Worm (Caenorhabditis elegans): ENCODE measurements around the gene vha-6.

Gene vha-6

ce11 chrII:11473525-11474181 is 35.4 kb upstream of the vha-6 start, which contains the start of the genes metl-1 and W02B12.11:
Gene metl-1 (minus strand): TSS chrII:11473575.
Gene W02B12.11 (plus strand): TSS chrII:11473861.
- no peak for TF ChIP-seq mdt-29 (GFP tag; IDR thresholded peaks at IDR 0.05)
- peak; percentile 88 for TF ChIP-seq nhr-102 (tag; optimal IDR thresholded peaks at IDR 0.05)
- no peak for TF ChIP-seq Y75B8A.6 (GFP tag; IDR thresholded peaks at IDR 0.05)
- TF ChIP-seq nhr-48 (tag; optimal IDR thresholded peaks at IDR 0.05), result peak; percentile 68
- TF ChIP-seq daf-16 (GFP tag; optimal IDR thresholded peaks at IDR 0.05), result peak in 1 of 2 experiments; percentile 35
- TF ChIP-seq daf-16 (tag; optimal IDR thresholded peaks at IDR 0.05), result peak; percentile 79
- TF ChIP-seq madf-9 (GFP tag; conservative IDR thresholded peaks at IDR 0.05), result peak; percentile 62
- TF ChIP-seq hif-1 (tag; optimal IDR thresholded peaks at IDR 0.05), result peak in 1 of 2 experiments; percentile 68
- no peak for TF ChIP-seq D1046.2 (GFP tag; IDR thresholded peaks at IDR 0.05)
- peak; percentile 84 for TF ChIP-seq pha-4 (GFP tag; IDR thresholded peaks at IDR 0.05)
- TF ChIP-seq pha-4 (tag; optimal IDR thresholded peaks at IDR 0.05), result peak; percentile 14
- peak; percentile 52 to 90 for TF ChIP-seq lsy-2 (tag; optimal IDR thresholded peaks at IDR 0.05)
- TF ChIP-seq tra-1 (GFP tag; IDR thresholded peaks at IDR 0.05), result 0 out of 2 replicates have a peak, but pooled peaks have one; percentile 45
- peak; percentile 87 for TF ChIP-seq hmg-1.1 (GFP tag; IDR thresholded peaks at IDR 0.05)
- 0 out of 2 replicates have a peak, but pooled peaks have one; percentile 44 for TF ChIP-seq zfp-3 (GFP tag; conservative IDR thresholded peaks at IDR 0.05)
- TF ChIP-seq nhr-11 (tag; optimal IDR thresholded peaks at IDR 0.05), result peak; percentile 7
- TF ChIP-seq spr-3 (GFP tag; optimal IDR thresholded peaks at IDR 0.05), result peak; percentile 71
- peak; percentile 88 for TF ChIP-seq duxl-1 (tag; optimal IDR thresholded peaks at IDR 0.05; ENCODE audit: poor library complexity)
- no peak for TF ChIP-seq ceh-44 (GFP tag; IDR thresholded peaks at IDR 0.05)
- TF ChIP-seq mep-1 (tag; optimal IDR thresholded peaks at IDR 0.05), result peak; percentile 89
- no peak for TF ChIP-seq sdz-12 (GFP tag; optimal IDR thresholded peaks at IDR 0.05)
- TF ChIP-seq nhr-6 (tag; optimal IDR thresholded peaks at IDR 0.05), result peak; percentile 68
- peak; percentile 32; the same call in 1 of the 2 replicates for TF ChIP-seq set-16 (GFP tag; IDR thresholded peaks at IDR 0.05)
- peak in 1 of 2 experiments; percentile 43 for TF ChIP-seq mdl-1 (tag; optimal IDR thresholded peaks at IDR 0.05)
- TF ChIP-seq nhr-76 (tag; optimal IDR thresholded peaks at IDR 0.05), result no peak
- TF ChIP-seq unc-62 (GFP tag; optimal IDR thresholded peaks at IDR 0.05 in 1 of 2), result peak in 1 of 2 experiments; percentile 88
- no peak for TF ChIP-seq unc-62 (tag; optimal IDR thresholded peaks at IDR 0.05)
- peak; percentile 68 for TF ChIP-seq egl-43 (GFP tag; IDR thresholded peaks at IDR 0.05)
- no peak for TF ChIP-seq Y5F2A.4 (GFP tag; optimal IDR thresholded peaks at IDR 0.05)
- TF ChIP-seq saeg-2 (GFP tag; IDR thresholded peaks at IDR 0.05), result 0 out of 2 replicates have a peak, but pooled peaks have one; percentile 66
- TF ChIP-seq pqm-1 (tag; optimal IDR thresholded peaks at IDR 0.05), result no peak
- TF ChIP-seq lim-7 (GFP tag; IDR thresholded peaks at IDR 0.05), result peak; percentile 60; the same call in 1 of the 2 replicates
- TF ChIP-seq ctbp-1 (GFP tag; IDR thresholded peaks at IDR 0.05), result peak; percentile 73
- TF ChIP-seq ama-1 (optimal IDR thresholded peaks at IDR 0.05), result peak; percentile 25
- TF ChIP-seq unc-130 (GFP tag; optimal IDR thresholded peaks at IDR 0.05), result peak; percentile 53
- no peak for TF ChIP-seq zip-11 (GFP tag; IDR thresholded peaks at IDR 0.05)
- TF ChIP-seq F49E8.2 (tag; optimal IDR thresholded peaks at IDR 0.05; ENCODE audit: borderline replicate concordance), result peak; percentile 40
- TF ChIP-seq lin-1 (GFP tag; IDR thresholded peaks at IDR 0.05), result peak; percentile 66
- TF ChIP-seq T26A8.4 (GFP tag; IDR thresholded peaks at IDR 0.05), result peak; percentile 92
- peak; percentile 84 for TF ChIP-seq spr-1 (tag; optimal IDR thresholded peaks at IDR 0.05)
- TF ChIP-seq nhr-28 (tag; optimal IDR thresholded peaks at IDR 0.05), result no peak
- TF ChIP-seq Y48G9A.11 (GFP tag; IDR thresholded peaks at IDR 0.05), result peak; percentile 47; the same call in 1 of the 2 replicates
- no peak for TF ChIP-seq skn-1 (tag; optimal IDR thresholded peaks at IDR 0.05)
- TF ChIP-seq hlh-11 (tag; optimal IDR thresholded peaks at IDR 0.05), result peak; percentile 83
- peak; percentile 75 for TF ChIP-seq arid-1 (GFP tag; conservative IDR thresholded peaks at IDR 0.05)
- peak; percentile 53 for TF ChIP-seq F10B5.3 (tag; optimal IDR thresholded peaks at IDR 0.05)
- no peak; the same call in 1 of the 2 replicates for TF ChIP-seq snpc-1.2 (GFP tag; IDR thresholded peaks at IDR 0.05)
- TF ChIP-seq lin-38 (GFP tag; IDR thresholded peaks at IDR 0.05), result peak; percentile 88
- peak; percentile 24 for TF ChIP-seq mxl-3 (GFP tag; optimal IDR thresholded peaks at IDR 0.05)
- peak; percentile 71; the same call in 1 of the 2 replicates for TF ChIP-seq lin-29 (GFP tag; IDR thresholded peaks at IDR 0.05)

Data from whole organism, L4 larva.